Worm (Caenorhabditis elegans): ENCODE results near the gene ubc-6.

ce11 chrII:7434182-7434581 is 44.8 kb upstream of the ubc-6 start, which contains the start of gene kcc-3:
- TF ChIP-seq mab-5 (tag; optimal IDR thresholded peaks at IDR 0.05) (no peak), nhr-237 (tag; optimal IDR thresholded peaks at IDR 0.05) (no peak), sem-2 (GFP tag; optimal IDR thresholded peaks at IDR 0.05) (no peak), elt-1 (tag; optimal IDR thresholded peaks at IDR 0.05; ENCODE audit: borderline replicate concordance, insufficient read depth) (no peak), ces-1 (GFP tag; optimal IDR thresholded peaks at IDR 0.05) (no peak)
